Worm (Caenorhabditis elegans) whole organism, L1 larva: Measurements from ENCODE around the gene F22D3.4.

Experiments
- C04F5.9 ChIP-seq: sonication (generic microtip); optimal IDR thresholded peaks from 2 replicates; lab custom pipeline; 2016; ENCODE audit warnings: missing genetic modification characterization, missing compliant biosample characterization
- C16A3.4 ChIP-seq: fragments of 150-350 bp; optimal IDR thresholded peaks from 2 replicates; lab custom pipeline; 2014; ENCODE audit warnings: missing biosample characterization, missing genetic modification characterization
- F16B12.6 ChIP-seq: fragments of 150-350 bp; optimal IDR thresholded peaks from 2 replicates; lab custom pipeline; 2014; ENCODE audit warnings: missing biosample characterization, missing genetic modification characterization
- Y116A8C.19 ChIP-seq: sonication (generic microtip); optimal IDR thresholded peaks from 2 replicates; lab custom pipeline; 2016; ENCODE audit warnings: missing compliant biosample characterization, missing genetic modification characterization, borderline replicate concordance
- aha-1 ChIP-seq: fragments of 150-350 bp; optimal IDR thresholded peaks from 2 replicates; lab custom pipeline; 2014; ENCODE audit warnings: missing biosample characterization, missing genetic modification characterization
- alr-1 ChIP-seq: fragments of 200-800 bp; sonication (Bioruptor generic); optimal IDR thresholded peaks from 2 replicates; lab custom pipeline; 2018; ENCODE audit warnings: borderline replicate concordance, mild to moderate bottlenecking, missing genetic modification characterization, missing compliant biosample characterization
- aly-2 ChIP-seq: fragments of 150-350 bp; optimal IDR thresholded peaks from 2 replicates; lab custom pipeline; 2014; ENCODE audit warnings: missing biosample characterization, missing genetic modification characterization
- ama-1 ChIP-seq: fragments of 150-350 bp; optimal IDR thresholded peaks from 2 replicates; lab custom pipeline; 2014
- blmp-1 ChIP-seq: fragments of 150-350 bp; optimal IDR thresholded peaks from 2 replicates; lab custom pipeline; 2014; ENCODE audit warnings: missing biosample characterization, missing genetic modification characterization
- ceh-63 ChIP-seq: fragments of 200-800 bp; sonication (Bioruptor generic); optimal IDR thresholded peaks from 2 replicates; lab custom pipeline; 2018; ENCODE audit warnings: mild to moderate bottlenecking, missing genetic modification characterization, missing compliant biosample characterization
- ceh-8 ChIP-seq: fragments of 200-800 bp; sonication (Bioruptor generic); optimal IDR thresholded peaks from 2 replicates; lab custom pipeline; 2018; ENCODE audit warnings: mild to moderate bottlenecking, missing genetic modification characterization, moderate library complexity, missing compliant biosample characterization
- ceh-82 ChIP-seq, 3 experiments: fragments of 150-350 bp in 1 of 3; sonication (generic microtip) in 2 of 3; optimal IDR thresholded peaks; 2 replicates each; lab custom pipeline; 2014 to 2017; ENCODE audit warnings: missing biosample characterization in 3 of 3, missing genetic modification characterization in 3 of 3
- ces-1 ChIP-seq: fragments of 150-350 bp; optimal IDR thresholded peaks from 2 replicates; lab custom pipeline; 2014; ENCODE audit warnings: missing biosample characterization, missing genetic modification reagents, missing genetic modification characterization
- dpl-1 ChIP-seq, 3 experiments: fragments of 150-350 bp in 2 of 3; sonication (generic microtip) in 1 of 3; optimal IDR thresholded peaks; 2 replicates each; lab custom pipeline; 2014 to 2017; ENCODE audit warnings: missing biosample characterization in 3 of 3, missing genetic modification characterization in 3 of 3, missing genetic modification reagents in 3 of 3
- dsc-1 ChIP-seq: sonication (generic microtip); optimal IDR thresholded peaks from 2 replicates; lab custom pipeline; 2016; ENCODE audit warnings: mild to moderate bottlenecking, missing genetic modification characterization, missing compliant biosample characterization
- efl-1 ChIP-seq, 4 experiments: fragments of 150-350 bp; optimal IDR thresholded peaks in 3 of 4; peaks in 1 of 4; 1 replicate in 1 of 4; 2 replicates in 3 of 4; lab custom pipeline; 2014; ENCODE audit warnings: missing biosample characterization in 2 of 4, missing genetic modification characterization in 2 of 4, missing genetic modification reagents in 2 of 4
- egl-13 ChIP-seq: sonication (generic microtip); optimal IDR thresholded peaks from 2 replicates; lab custom pipeline; 2016; ENCODE audit warnings: missing genotype, missing genetic modification reagents, missing genetic modification characterization, missing compliant biosample characterization
- egl-27 ChIP-seq, 2 experiments: fragments of 150-350 bp in 1 of 2; sonication (generic microtip); optimal IDR thresholded peaks; 3 replicates each; lab custom pipeline; 2017 to 2018; ENCODE audit warnings: missing biosample characterization in 2 of 2, missing genetic modification characterization in 2 of 2, missing genetic modification reagents in 2 of 2
- elt-2 ChIP-seq: sonication (generic microtip); optimal IDR thresholded peaks from 2 replicates; lab custom pipeline; 2016; ENCODE audit warnings: missing genetic modification characterization, mild to moderate bottlenecking, inconsistent platforms, missing compliant biosample characterization, missing genetic modification reagents
- ets-5 ChIP-seq: fragments of 200-800 bp; sonication (Bioruptor generic); IDR thresholded peaks from 2 replicates; pipeline ENCODE4 v1.3.6; 2022; ENCODE audit warnings: missing genetic modification characterization, missing compliant biosample characterization
- fkh-10 ChIP-seq: sonication (generic microtip); optimal IDR thresholded peaks from 2 replicates; lab custom pipeline; 2017; ENCODE audit warnings: missing biosample characterization, missing genetic modification reagents, missing genetic modification characterization
- fkh-4 ChIP-seq: sonication (generic microtip); optimal IDR thresholded peaks from 2 replicates; lab custom pipeline; 2016; ENCODE audit warnings: missing compliant biosample characterization, missing genetic modification characterization, borderline replicate concordance
- grh-1 ChIP-seq: fragments of 200-800 bp; sonication (Bioruptor generic); IDR thresholded peaks from 2 replicates; pipeline ENCODE4 v1.3.6; 2022; ENCODE audit warnings: missing genetic modification reagents, missing genetic modification characterization, missing compliant biosample characterization
- hpl-2 ChIP-seq: fragments of 150-350 bp; optimal IDR thresholded peaks from 2 replicates; lab custom pipeline; 2014; ENCODE audit warnings: missing biosample characterization, missing genetic modification reagents, missing genetic modification characterization
- isw-1 ChIP-seq: fragments of 200-800 bp; sonication (Bioruptor generic); IDR thresholded peaks from 2 replicates; pipeline ENCODE4 v1.3.6; 2022; ENCODE audit warnings: missing genetic modification characterization, missing compliant biosample characterization
- jun-1 ChIP-seq: fragments of 150-350 bp; optimal IDR thresholded peaks from 2 replicates; lab custom pipeline; 2014; ENCODE audit warnings: missing biosample characterization, missing genetic modification reagents, missing genetic modification characterization
- lin-14 ChIP-seq: fragments of 200-800 bp; sonication (Bioruptor generic); optimal IDR thresholded peaks from 2 replicates; lab custom pipeline; 2018; ENCODE audit warnings: mild to moderate bottlenecking, missing genetic modification characterization, moderate library complexity, missing compliant biosample characterization
- lin-35 ChIP-seq, 2 experiments: fragments of 150-350 bp; optimal IDR thresholded peaks; 2 replicates each; lab custom pipeline; 2014; ENCODE audit warnings: missing biosample characterization in 2 of 2, missing genetic modification characterization in 2 of 2, missing genetic modification reagents in 2 of 2
- lin-39 ChIP-seq: fragments of 150-350 bp; optimal IDR thresholded peaks from 2 replicates; lab custom pipeline; 2014; ENCODE audit warnings: missing biosample characterization, missing genetic modification reagents, missing genetic modification characterization
- lir-3 ChIP-seq: sonication (generic microtip); optimal IDR thresholded peaks from 2 replicates; lab custom pipeline; 2016; ENCODE audit warnings: mild to moderate bottlenecking, missing genetic modification characterization, moderate library complexity, missing compliant biosample characterization; ENCODE audit not compliant: poor library complexity
- mab-9 ChIP-seq: fragments of 200-800 bp; sonication (Bioruptor generic); IDR thresholded peaks from 2 replicates; pipeline ENCODE4 v1.3.6; 2022; ENCODE audit warnings: missing genetic modification reagents, missing genetic modification characterization, missing compliant biosample characterization
- nhr-12 ChIP-seq: sonication (generic microtip); optimal IDR thresholded peaks from 2 replicates; lab custom pipeline; 2017; ENCODE audit warnings: missing biosample characterization, missing genetic modification characterization
- nhr-19 ChIP-seq: fragments of 200-800 bp; sonication (Bioruptor generic); conservative IDR thresholded peaks from 2 replicates; pipeline ENCODE4 v1.3.6; 2022; ENCODE audit warnings: missing genetic modification characterization, missing compliant biosample characterization
- nhr-20 ChIP-seq: sonication (generic microtip); optimal IDR thresholded peaks from 2 replicates; lab custom pipeline; 2016; ENCODE audit warnings: mild to moderate bottlenecking, missing genetic modification characterization, missing compliant biosample characterization
- nhr-76 ChIP-seq: sonication (generic microtip); optimal IDR thresholded peaks from 2 replicates; lab custom pipeline; 2017; ENCODE audit warnings: missing biosample characterization, missing genetic modification characterization
- nhr-84 ChIP-seq: sonication (generic microtip); optimal IDR thresholded peaks from 2 replicates; lab custom pipeline; 2017; ENCODE audit warnings: missing biosample characterization, missing genetic modification characterization
- nhr-85 ChIP-seq: sonication (generic microtip); peaks from one replicate; lab custom pipeline; 2016; ENCODE audit warnings: missing genetic modification characterization, inconsistent platforms, missing compliant biosample characterization
- pag-3 ChIP-seq: sonication (generic microtip); optimal IDR thresholded peaks from 2 replicates; lab custom pipeline; 2017; ENCODE audit warnings: missing genetic modification characterization, mild to moderate bottlenecking, missing compliant biosample characterization, antibody characterized with exemption, borderline replicate concordance; ENCODE audit not compliant: insufficient read depth
- rnt-1 ChIP-seq: sonication (generic microtip); optimal IDR thresholded peaks from 2 replicates; lab custom pipeline; 2016; ENCODE audit warnings: mild to moderate bottlenecking, missing genetic modification characterization, moderate library complexity, missing compliant biosample characterization
- skn-1 ChIP-seq: fragments of 150-350 bp; optimal IDR thresholded peaks from 2 replicates; lab custom pipeline; 2014; ENCODE audit warnings: missing biosample characterization, missing genetic modification characterization
- snpc-4 ChIP-seq: fragments of 150-350 bp; optimal IDR thresholded peaks from 2 replicates; lab custom pipeline; 2014; ENCODE audit warnings: missing biosample characterization, missing genetic modification characterization
- snu-23 ChIP-seq: sonication (generic microtip); optimal IDR thresholded peaks from 2 replicates; lab custom pipeline; 2016; ENCODE audit warnings: missing genetic modification characterization, missing compliant biosample characterization
- sup-37 ChIP-seq: fragments of 200-800 bp; sonication (Bioruptor generic); optimal IDR thresholded peaks from 2 replicates; lab custom pipeline; 2018; ENCODE audit warnings: mild to moderate bottlenecking, missing genetic modification characterization, missing compliant biosample characterization
- tbx-2 ChIP-seq: sonication (generic microtip); optimal IDR thresholded peaks from 2 replicates; lab custom pipeline; 2016; ENCODE audit warnings: missing genetic modification characterization, missing compliant biosample characterization
- unc-130 ChIP-seq: fragments of 150-350 bp; optimal IDR thresholded peaks from 2 replicates; lab custom pipeline; 2017; ENCODE audit warnings: missing biosample characterization, missing genetic modification characterization, inconsistent platforms
- unc-30 ChIP-seq: sonication (generic microtip); optimal IDR thresholded peaks from 2 replicates; lab custom pipeline; 2017; ENCODE audit warnings: missing biosample characterization, missing genetic modification characterization
- vab-15 ChIP-seq: sonication (generic microtip); optimal IDR thresholded peaks from 2 replicates; lab custom pipeline; 2017; ENCODE audit warnings: missing genotype, mild to moderate bottlenecking, missing genetic modification characterization, missing compliant biosample characterization
- xbp-1 ChIP-seq: sonication (generic microtip); optimal IDR thresholded peaks from 2 replicates; lab custom pipeline; 2016; ENCODE audit warnings: missing genetic modification characterization, missing compliant biosample characterization
- zag-1 ChIP-seq: fragments of 150-350 bp; optimal IDR thresholded peaks from 2 replicates; lab custom pipeline; 2014; ENCODE audit warnings: missing biosample characterization, missing genetic modification characterization
- ztf-11 ChIP-seq, 2 experiments: sonication (generic microtip); optimal IDR thresholded peaks; 2 replicates each; lab custom pipeline; 2016 to 2017; ENCODE audit warnings: missing genetic modification characterization in 2 of 2, missing biosample characterization in 1 of 2, missing compliant biosample characterization in 1 of 2
- ztf-4 ChIP-seq: fragments of 150-350 bp; optimal IDR thresholded peaks from 2 replicates; lab custom pipeline; 2014; ENCODE audit warnings: missing biosample characterization, missing genetic modification characterization

F22D3.4 gene

ce11 chrII:6898017-6898779, 29.2 kb downstream of the F22D3.4 start, which contains the start of gene hrpl-1:
Gene hrpl-1, plus strand, starts transcription at chrII:6898729.
- no peak for TF ChIP-seq Y116A8C.19 (tag; lab: Kevin White, UChicago)
- TF ChIP-seq vab-15 (tag; lab: Kevin White, UChicago): no peak
- TF ChIP-seq pag-3 (tag; lab: Kevin White, UChicago): no peak
- no peak for TF ChIP-seq hpl-2 (GFP tag; lab: Kevin White, UChicago)
- TF ChIP-seq elt-2 (tag; lab: Kevin White, UChicago): no peak
- TF ChIP-seq isw-1 (GFP tag; lab: Robert Waterston, UW): no peak
- no peak for TF ChIP-seq egl-27 (tag; optimal IDR thresholded peaks at IDR 0.05; lab: Kevin White, UChicago)
- no peak for TF ChIP-seq fkh-10 (GFP tag; lab: Kevin White, UChicago)
- peak; percentile 48 for TF ChIP-seq dsc-1 (tag; lab: Kevin White, UChicago)
- no peak for TF ChIP-seq unc-30 (tag; lab: Kevin White, UChicago)
- TF ChIP-seq tbx-2: no peak
- no peak for TF ChIP-seq ztf-11 (tag; optimal IDR thresholded peaks at IDR 0.05; lab: Kevin White, UChicago)
- TF ChIP-seq alr-1 (tag; lab: Kevin White, UChicago): no peak
- no peak for TF ChIP-seq nhr-76 (tag; lab: Kevin White, UChicago)
- TF ChIP-seq aly-2 (tag; lab: Kevin White, UChicago): no peak
- no peak for TF ChIP-seq ceh-82 (tag; optimal IDR thresholded peaks at IDR 0.05; lab: Kevin White, UChicago)
- TF ChIP-seq F16B12.6 (tag; lab: Kevin White, UChicago): no peak
- TF ChIP-seq ztf-4: no peak
- no peak for TF ChIP-seq skn-1
- TF ChIP-seq efl-1 (optimal IDR thresholded peaks at IDR 0.05; lab: Kevin White, UChicago): peak in 1 of 2 experiments; percentile 39
- TF ChIP-seq efl-1 (GFP tag; optimal IDR thresholded peaks at IDR 0.05 in 1 of 2; lab: Kevin White, UChicago): peak; percentile 56 to 67
- TF ChIP-seq sup-37 (GFP tag; lab: Kevin White, UChicago): no peak
- TF ChIP-seq lin-14: no peak
- TF ChIP-seq C16A3.4: no peak
- peak; percentile 42 for TF ChIP-seq blmp-1 (tag; lab: Kevin White, UChicago)
- no peak for TF ChIP-seq ceh-63 (GFP tag; lab: Kevin White, UChicago)
- peak; percentile 52 for TF ChIP-seq snu-23 (GFP tag; lab: Kevin White, UChicago)
- TF ChIP-seq lin-39 (tag; lab: Kevin White, UChicago): no peak
- no peak for TF ChIP-seq zag-1 (tag; lab: Kevin White, UChicago)
- no peak for TF ChIP-seq aha-1
- TF ChIP-seq ama-1 (lab: Kevin White, UChicago): no peak
- no peak for TF ChIP-seq nhr-12 (tag; lab: Kevin White, UChicago)
- TF ChIP-seq lin-35 (GFP tag; optimal IDR thresholded peaks at IDR 0.05; lab: Kevin White, UChicago): peak in 1 of 2 experiments; percentile 74
- no peak for TF ChIP-seq C04F5.9 (tag; lab: Kevin White, UChicago)
- TF ChIP-seq dpl-1 (GFP tag; optimal IDR thresholded peaks at IDR 0.05; lab: Kevin White, UChicago): peak in 2 of 3 experiments; percentile 30 to 54
- peak; percentile 28 for TF ChIP-seq xbp-1
- no peak for TF ChIP-seq snpc-4
- no peak for TF ChIP-seq fkh-4 (tag; lab: Kevin White, UChicago)
- no peak for TF ChIP-seq ces-1
- TF ChIP-seq mab-9 (GFP tag; lab: Robert Waterston, UW): no peak
- no peak for TF ChIP-seq ets-5
- TF ChIP-seq nhr-20 (tag; lab: Kevin White, UChicago): peak; percentile 34
- TF ChIP-seq ceh-8 (GFP tag; lab: Kevin White, UChicago): no peak
- TF ChIP-seq jun-1: no peak
- TF ChIP-seq lir-3 (tag; lab: Kevin White, UChicago): no peak
- no peak for TF ChIP-seq unc-130 (tag; lab: Kevin White, UChicago)
- peak; percentile 26 for TF ChIP-seq nhr-85 (tag; lab: Kevin White, UChicago)
- TF ChIP-seq rnt-1 (tag; lab: Kevin White, UChicago): peak; percentile 47
- no peak for TF ChIP-seq nhr-84
- TF ChIP-seq nhr-19 (GFP tag; lab: Robert Waterston, UW): peak; percentile 30; the same call in 1 of the 2 replicates
- no peak for TF ChIP-seq egl-13 (tag; lab: Kevin White, UChicago)
- no peak for TF ChIP-seq grh-1
